Worm (Caenorhabditis elegans): ENCODE measurements around the gene F10B5.2.
A peak's percentile ranks its signal among the peaks of the same experiment; 100 is the strongest.

F10B5.2 gene

ce11 chrII:8162120-8162648, 17.6 kb downstream of the F10B5.2 start, which contains the start of the genes emb-27 and rrf-3 (continued):
- TF ChIP-seq sptf-1 (tag; optimal IDR thresholded peaks at IDR 0.05) = no peak
- peak; percentile 68 for TF ChIP-seq skn-1 (tag; optimal IDR thresholded peaks at IDR 0.05)
- no peak for TF ChIP-seq blmp-1 (tag; optimal IDR thresholded peaks at IDR 0.05)
- peak; percentile 13 for TF ChIP-seq C04F5.9 (tag; optimal IDR thresholded peaks at IDR 0.05)
- TF ChIP-seq mep-1 (tag; optimal IDR thresholded peaks at IDR 0.05) = peak; percentile 84
- peak; percentile 16 for TF ChIP-seq lin-13 (GFP tag; optimal IDR thresholded peaks at IDR 0.05)
- TF ChIP-seq ceh-88 (GFP tag; IDR thresholded peaks at IDR 0.05) = no peak

- TF ChIP-seq dsc-1 (tag; optimal IDR thresholded peaks at IDR 0.05) (no peak), swsn-7 (tag; optimal IDR thresholded peaks at IDR 0.05) (no peak), nhr-77 (tag; optimal IDR thresholded peaks at IDR 0.05) (no peak), irx-1 (tag; optimal IDR thresholded peaks at IDR 0.05) (no peak), aly-2 (tag; optimal IDR thresholded peaks at IDR 0.05) (no peak), alr-1 (tag; optimal IDR thresholded peaks at IDR 0.05; ENCODE audit: borderline replicate concordance) (no peak), mab-9 (GFP tag; IDR thresholded peaks at IDR 0.05) (no peak), nhr-12 (tag; optimal IDR thresholded peaks at IDR 0.05) (no peak), isw-1 (GFP tag; IDR thresholded peaks at IDR 0.05) (no peak), ceh-90 (tag; optimal IDR thresholded peaks at IDR 0.05) (no peak), elt-3 (tag; optimal IDR thresholded peaks at IDR 0.05) (no peak), grh-1 (GFP tag; IDR thresholded peaks at IDR 0.05) (no peak)
These were observed 24.7 kb downstream of the F10B5.2 start, which contains the start of gene T05C12.15 for ce11 chrII:8169283-8169682. T05C12.15 (plus strand) TSS chrII:8169583.

DNA sequence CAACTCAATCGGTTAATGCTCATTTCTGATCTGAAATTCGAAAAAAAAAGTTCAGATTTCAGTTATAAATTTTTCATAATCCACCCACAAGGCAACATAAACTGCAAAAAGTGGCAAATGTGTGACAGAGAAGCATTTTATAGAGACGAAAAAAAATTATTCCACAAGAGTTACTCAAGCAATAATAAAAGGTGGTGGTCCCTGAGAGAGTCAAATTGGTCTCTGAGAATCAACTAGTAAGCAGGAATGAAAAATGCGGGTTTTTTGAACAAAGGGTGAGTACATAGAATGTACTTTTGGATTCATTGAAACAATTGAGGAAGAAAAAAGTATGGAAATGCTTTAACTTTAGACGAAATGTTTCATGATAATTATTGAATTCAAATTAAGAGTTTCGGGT, 25.8 kb downstream of the F10B5.2 start, which contains the start of gene T05C12.11:
TSS of gene T05C12.11 (minus strand) at position 101 of the 400 bp plus-strand sequence.
- TF ChIP-seq nhr-47 (tag; optimal IDR thresholded peaks at IDR 0.05) (no peak), zip-4 (GFP tag; optimal IDR thresholded peaks at IDR 0.05) (no peak), lin-14 (GFP tag; optimal IDR thresholded peaks at IDR 0.05) (peak; percentile 17)

- no peak for TF ChIP-seq C34B4.2 (tag; optimal IDR thresholded peaks at IDR 0.05)
- TF ChIP-seq lin-14 (GFP tag; optimal IDR thresholded peaks at IDR 0.05) = no peak
- no peak for TF ChIP-seq C16A3.4 (tag; optimal IDR thresholded peaks at IDR 0.05)
- no peak for TF ChIP-seq fkh-8 (tag; optimal IDR thresholded peaks at IDR 0.05)
- TF ChIP-seq hlh-4 (tag; optimal IDR thresholded peaks at IDR 0.05) = no peak
- TF ChIP-seq efl-3 (GFP tag; optimal IDR thresholded peaks at IDR 0.05) = no peak
- no peak for TF ChIP-seq lin-35 (GFP tag; optimal IDR thresholded peaks at IDR 0.05)
- TF ChIP-seq hpl-2 (GFP tag; optimal IDR thresholded peaks at IDR 0.05) = no peak
- no peak for TF ChIP-seq unc-30 (tag; optimal IDR thresholded peaks at IDR 0.05)
- TF ChIP-seq nhr-85 (tag) = no peak
- TF ChIP-seq nhr-19 (GFP tag; conservative IDR thresholded peaks at IDR 0.05) = no peak
These were observed 28.9 kb downstream of the F10B5.2 start, which contains the start of the genes decr-1.3 and T05C12.1 for ce11 chrII:8173449-8173848. decr-1.3 (minus strand) TSS chrII:8173549. T05C12.1 (plus strand) TSS chrII:8173680.

ce11 chrII:8174148-8174547, 29.6 kb downstream of the F10B5.2 start:
- no peak for TF ChIP-seq ceh-8 (GFP tag; optimal IDR thresholded peaks at IDR 0.05)
- TF ChIP-seq nhr-47 (tag; optimal IDR thresholded peaks at IDR 0.05) = no peak
- TF ChIP-seq fkh-4 (tag; optimal IDR thresholded peaks at IDR 0.05; ENCODE audit: borderline replicate concordance) = no peak
- TF ChIP-seq xbp-1 (tag; optimal IDR thresholded peaks at IDR 0.05) = no peak
- no peak for TF ChIP-seq elt-2 (tag; optimal IDR thresholded peaks at IDR 0.05)
- no peak for TF ChIP-seq dpl-1 (GFP tag; optimal IDR thresholded peaks at IDR 0.05)
- no peak for TF ChIP-seq sptf-1 (tag; optimal IDR thresholded peaks at IDR 0.05)
- TF ChIP-seq unc-98 (GFP tag; IDR thresholded peaks at IDR 0.05) = no peak
- TF ChIP-seq egl-13 (tag; optimal IDR thresholded peaks at IDR 0.05) = no peak

All from whole organism, L1 larva.